Worm (Caenorhabditis elegans): ENCODE results near the gene F32G8.2.

F32G8.2 gene

ce11 chrV:10597234-10597633, 47.4 kb downstream of the F32G8.2 start, which contains the start of gene T21C9.13 (continued):
- TF ChIP-seq madf-9 (GFP tag; conservative IDR thresholded peaks at IDR 0.05): no peak

ce11 chrV:10598670-10599154, 48.9 kb downstream of the F32G8.2 start, which contains the start of gene scpl-4:
scpl-4 (plus strand) TSS chrV:10599104.
- TF ChIP-seq R02D3.7 (tag; optimal IDR thresholded peaks at IDR 0.05) (peak; percentile 21), lin-39 (tag; optimal IDR thresholded peaks at IDR 0.05) (no peak), T20F7.1 (GFP tag; optimal IDR thresholded peaks at IDR 0.05) (peak; percentile 88)

- TF ChIP-seq aha-1 (tag) (peak; percentile 96), T20F7.1 (GFP tag; optimal IDR thresholded peaks at IDR 0.05) (no peak), Y5F2A.4 (GFP tag; optimal IDR thresholded peaks at IDR 0.05) (no peak), skn-1 (tag; optimal IDR thresholded peaks at IDR 0.05) (no peak), daf-16 (GFP tag; optimal IDR thresholded peaks at IDR 0.05) (no peak), daf-16 (tag; optimal IDR thresholded peaks at IDR 0.05) (peak; percentile 4)
Measured at ce11 chrV:10602051-10602937, 52.5 kb downstream of the F32G8.2 start, which contains the start of gene H27A22.1. H27A22.1 (plus strand) TSS chrV:10602555.
